Worm (Caenorhabditis elegans): ENCODE measurements around the gene cyd-1.

The cyd-1 gene

DNA sequence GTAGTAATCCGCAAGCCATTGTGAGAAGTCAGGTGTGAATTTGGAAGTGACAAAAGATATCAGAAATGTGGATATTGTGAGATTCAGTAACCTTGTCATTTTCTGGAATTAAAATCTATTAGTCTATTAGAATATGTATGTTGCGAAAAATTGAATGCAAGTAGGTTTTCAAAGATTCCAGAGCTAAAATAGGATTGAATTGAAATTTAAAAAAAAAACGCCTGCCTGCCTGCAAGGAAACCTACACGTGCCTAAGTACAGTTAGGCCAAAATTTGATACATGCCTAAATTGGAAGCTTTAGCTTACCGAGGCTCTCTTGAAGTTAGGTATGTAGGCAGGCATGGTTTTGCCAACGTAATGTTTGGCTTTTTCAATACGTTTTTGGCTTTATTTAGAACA, 45.1 kb upstream of the cyd-1 start, which contains the start of gene lips-9:
lips-9 (minus strand) TSS at position 101 of the 400 bp plus-strand sequence.
- TF ChIP-seq nhr-237 (tag; optimal IDR thresholded peaks at IDR 0.05) (no peak), Y116A8C.19 (tag; optimal IDR thresholded peaks at IDR 0.05; ENCODE audit: borderline replicate concordance) (no peak), irx-1 (tag; optimal IDR thresholded peaks at IDR 0.05) (no peak), nhr-20 (tag; optimal IDR thresholded peaks at IDR 0.05) (no peak), C04F5.9 (tag; optimal IDR thresholded peaks at IDR 0.05) (no peak), fkh-8 (tag; optimal IDR thresholded peaks at IDR 0.05) (no peak), sup-37 (GFP tag; optimal IDR thresholded peaks at IDR 0.05) (no peak), ceh-8 (GFP tag; optimal IDR thresholded peaks at IDR 0.05) (no peak), egl-13 (tag; optimal IDR thresholded peaks at IDR 0.05) (no peak), unc-86 (tag; optimal IDR thresholded peaks at IDR 0.05) (no peak), unc-30 (tag; optimal IDR thresholded peaks at IDR 0.05) (no peak), hpl-2 (GFP tag; optimal IDR thresholded peaks at IDR 0.05) (no peak), aly-2 (tag; optimal IDR thresholded peaks at IDR 0.05) (no peak), ces-1 (GFP tag; optimal IDR thresholded peaks at IDR 0.05) (no peak), nhr-77 (tag; optimal IDR thresholded peaks at IDR 0.05) (no peak), ceh-63 (GFP tag; optimal IDR thresholded peaks at IDR 0.05) (no peak), elt-3 (tag; optimal IDR thresholded peaks at IDR 0.05) (no peak)

DNA sequence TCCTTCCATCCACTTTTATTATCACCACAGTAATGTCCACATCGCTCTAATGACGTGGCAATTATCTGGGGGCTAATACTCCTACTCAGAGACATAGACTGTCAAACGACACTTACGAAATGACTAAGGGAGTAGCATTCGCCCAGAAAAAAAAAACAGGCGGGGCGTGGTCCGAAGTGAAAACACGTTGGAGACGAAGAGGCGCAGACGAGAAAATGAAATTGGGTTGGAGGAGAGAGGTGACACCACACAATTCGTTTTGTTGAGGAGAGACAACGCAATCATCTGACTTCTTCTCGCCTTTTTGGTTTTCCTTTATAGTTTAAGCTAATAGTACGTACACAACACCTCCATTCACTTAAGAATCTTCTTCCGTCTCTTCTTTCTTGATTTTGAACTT, 41.2 kb upstream of the cyd-1 start:
- TF ChIP-seq blmp-1 (tag; optimal IDR thresholded peaks at IDR 0.05) (peak; percentile 55), isw-1 (GFP tag; IDR thresholded peaks at IDR 0.05) (no peak), nhr-237 (tag; optimal IDR thresholded peaks at IDR 0.05) (no peak), snpc-4 (tag; optimal IDR thresholded peaks at IDR 0.05) (peak; percentile 9), lin-14 (GFP tag; optimal IDR thresholded peaks at IDR 0.05) (peak; percentile 49), lin-35 (GFP tag; optimal IDR thresholded peaks at IDR 0.05) (peak in 1 of 2 experiments; percentile 15), elt-3 (tag; optimal IDR thresholded peaks at IDR 0.05) (peak in 1 of 6 experiments; percentile 31)

DNA sequence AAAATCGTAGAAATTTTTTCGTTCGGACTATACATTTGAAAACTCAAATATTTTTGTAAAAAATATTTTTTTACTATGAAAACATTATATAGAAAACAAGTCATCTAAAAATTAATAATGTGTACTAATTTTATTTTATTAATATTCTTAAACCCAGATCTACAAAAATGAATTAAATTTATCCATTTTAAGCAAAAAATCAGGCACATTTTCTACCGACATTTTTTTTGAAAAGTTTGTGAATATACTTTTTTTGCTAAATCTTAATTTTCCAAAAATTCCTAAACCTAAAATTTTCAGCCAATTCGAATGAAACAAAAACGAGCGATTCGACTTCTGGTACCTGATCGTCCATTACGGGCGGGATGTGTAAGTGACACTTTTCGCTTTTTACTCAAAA, 40.6 kb upstream of the cyd-1 start, which contains the start of gene arrd-10:
arrd-10 (plus strand) TSS at position 301 of the 400 bp plus-strand sequence.
- TF ChIP-seq ceh-82 (tag; optimal IDR thresholded peaks at IDR 0.05) (no peak), Y116A8C.19 (tag; optimal IDR thresholded peaks at IDR 0.05; ENCODE audit: borderline replicate concordance) (no peak)

DNA sequence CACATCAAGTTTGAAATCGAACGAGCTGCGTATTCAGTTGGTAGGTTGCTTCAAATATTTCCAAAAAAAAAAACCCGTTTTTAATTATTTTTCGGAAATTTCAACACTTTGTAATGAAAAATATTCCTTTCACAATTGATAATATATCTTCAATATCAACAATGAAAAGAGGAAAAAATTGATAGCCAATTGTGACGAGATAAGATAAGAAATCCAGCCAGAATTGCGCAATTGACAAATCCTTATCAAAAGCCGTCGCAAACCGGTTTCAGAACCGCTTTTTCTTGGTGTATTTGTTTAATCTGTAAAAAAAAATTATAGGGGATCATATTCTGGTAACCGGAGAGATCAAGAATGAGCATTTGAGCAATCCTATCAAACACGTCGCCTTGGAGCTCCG, 37.9 kb upstream of the cyd-1 start:
- TF ChIP-seq blmp-1 (tag; optimal IDR thresholded peaks at IDR 0.05) (peak; percentile 53), elt-3 (tag; optimal IDR thresholded peaks at IDR 0.05) (peak in 5 of 6 experiments; percentile 78 to 91 (median 89)), ceh-88 (GFP tag; IDR thresholded peaks at IDR 0.05) (no peak), F16B12.6 (tag; optimal IDR thresholded peaks at IDR 0.05) (no peak), ceh-90 (tag; optimal IDR thresholded peaks at IDR 0.05) (no peak), vab-15 (tag; optimal IDR thresholded peaks at IDR 0.05) (no peak), fos-1 (tag; optimal IDR thresholded peaks at IDR 0.05) (no peak)

DNA sequence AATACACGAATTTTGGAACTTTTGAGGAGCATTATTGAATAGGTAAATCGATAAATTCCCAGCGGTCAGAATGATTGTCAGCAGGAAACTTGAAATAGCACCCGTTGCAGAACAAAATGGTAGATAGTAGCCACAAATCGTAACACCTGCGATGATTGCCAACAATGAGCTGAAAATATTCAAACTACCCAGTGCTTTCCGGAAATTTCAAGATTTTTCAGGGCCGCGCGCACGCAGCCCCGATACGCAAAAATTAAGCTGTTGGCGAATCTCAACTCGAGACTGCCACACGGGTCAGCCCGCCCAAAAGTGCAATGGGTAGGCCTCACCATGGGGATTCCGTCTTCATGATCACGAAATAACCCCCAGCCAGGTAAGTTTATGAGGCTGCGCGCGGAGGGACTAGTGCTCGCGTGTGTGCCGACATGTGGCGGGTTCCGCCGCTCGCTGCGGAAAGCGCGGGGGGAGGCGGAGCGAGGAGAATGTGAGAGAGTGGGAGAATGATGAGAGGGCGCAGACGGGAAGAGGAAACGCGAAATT, 35.7 kb upstream of the cyd-1 start:
- peak; percentile 97 for TF ChIP-seq nhr-85 (tag)
- TF ChIP-seq nhr-237 (tag; optimal IDR thresholded peaks at IDR 0.05) = peak; percentile 46
- peak; percentile 12 to 74 for TF ChIP-seq egl-27 (tag; optimal IDR thresholded peaks at IDR 0.05)
- peak; percentile 84 for TF ChIP-seq isw-1 (GFP tag; IDR thresholded peaks at IDR 0.05)
- TF ChIP-seq lin-35 (GFP tag; optimal IDR thresholded peaks at IDR 0.05) = peak; percentile 69 to 89
- TF ChIP-seq fos-1 (tag; optimal IDR thresholded peaks at IDR 0.05) = peak; percentile 92
- peak; percentile 57 to 71 (median 69) for TF ChIP-seq dpl-1 (GFP tag; optimal IDR thresholded peaks at IDR 0.05)
- no peak for TF ChIP-seq pag-3 (tag; optimal IDR thresholded peaks at IDR 0.05; ENCODE audit: borderline replicate concordance, insufficient read depth)
- peak; percentile 92 for TF ChIP-seq nhr-77 (tag; optimal IDR thresholded peaks at IDR 0.05)
- TF ChIP-seq jun-1 (tag; optimal IDR thresholded peaks at IDR 0.05) = peak; percentile 88
- peak; percentile 100 for TF ChIP-seq ama-1 (optimal IDR thresholded peaks at IDR 0.05)
- peak; percentile 95 for TF ChIP-seq fkh-8 (tag; optimal IDR thresholded peaks at IDR 0.05)
- peak; percentile 55 to 95 for TF ChIP-seq ztf-11 (tag; optimal IDR thresholded peaks at IDR 0.05)
- TF ChIP-seq unc-98 (GFP tag; IDR thresholded peaks at IDR 0.05) = peak; percentile 68
- peak; percentile 99 for TF ChIP-seq nhr-90 (tag; optimal IDR thresholded peaks at IDR 0.05; ENCODE audit: poor library complexity)
- TF ChIP-seq nhr-84 (tag; optimal IDR thresholded peaks at IDR 0.05) = no peak
- TF ChIP-seq ets-5 (GFP tag; IDR thresholded peaks at IDR 0.05) = 0 out of 2 replicates have a peak, but pooled peaks have one; percentile 5
- TF ChIP-seq vab-15 (tag; optimal IDR thresholded peaks at IDR 0.05) = no peak
- peak; percentile 72 for TF ChIP-seq lir-3 (tag; optimal IDR thresholded peaks at IDR 0.05; ENCODE audit: poor library complexity)
- TF ChIP-seq ces-1 (GFP tag; optimal IDR thresholded peaks at IDR 0.05) = no peak
- peak; percentile 96 for TF ChIP-seq elt-2 (tag; optimal IDR thresholded peaks at IDR 0.05)
- peak in 1 of 2 experiments; percentile 78 for TF ChIP-seq mdl-1 (tag; optimal IDR thresholded peaks at IDR 0.05)
- peak; percentile 95 for TF ChIP-seq ceh-8 (GFP tag; optimal IDR thresholded peaks at IDR 0.05)

Measured in whole organism, L1 larva.